Fruit fly (Drosophila melanogaster) whole organism, embryonic: ENCODE data around the gene CG7483.

Experiments
- Abd-B ChIP-seq: fragments of 200-800 bp; sonication (Bioruptor generic); optimal IDR thresholded peaks from 2 replicates; lab custom pipeline; 2018; ENCODE audit warnings: missing biosample characterization, mild to moderate bottlenecking, missing genetic modification characterization, moderate library complexity
- Aef1 ChIP-seq: fragments of 200-800 bp; sonication (Bioruptor generic); IDR thresholded peaks from 3 replicates; pipeline ENCODE4 v1.3.6; 2022; ENCODE audit warnings: missing biosample characterization, missing genetic modification characterization
- Atf3 ChIP-seq: fragments of 200-800 bp; sonication (Bioruptor generic); optimal IDR thresholded peaks from 3 replicates; lab custom pipeline; 2016; ENCODE audit warnings: missing biosample characterization, missing genetic modification characterization
- CG10979 ChIP-seq: fragments of 200-800 bp; sonication (Bioruptor generic); optimal IDR thresholded peaks from 2 replicates; lab custom pipeline; 2018; ENCODE audit warnings: missing biosample characterization, mild to moderate bottlenecking, missing genetic modification characterization, moderate library complexity
- CG11093 ChIP-seq: fragments of 200-800 bp; sonication (Bioruptor generic); IDR thresholded peaks from 3 replicates; pipeline ENCODE4 v1.3.6; 2022; ENCODE audit warnings: missing biosample characterization, missing genetic modification characterization
- CG11560 ChIP-seq: fragments of 200-800 bp; sonication (Bioruptor generic); IDR thresholded peaks from 3 replicates; pipeline ENCODE4 v1.3.6; 2022; ENCODE audit warnings: missing biosample characterization, missing genetic modification characterization
- CG13624 ChIP-seq: fragments of 200-800 bp; sonication (Bioruptor generic); optimal IDR thresholded peaks from 2 replicates; lab custom pipeline; 2016; ENCODE audit warnings: missing biosample characterization, missing genetic modification characterization
- CG13894 ChIP-seq: fragments of 200-800 bp; sonication (Bioruptor generic); optimal IDR thresholded peaks from 3 replicates; lab custom pipeline; 2018; ENCODE audit warnings: missing biosample characterization, mild to moderate bottlenecking, missing genetic modification characterization, moderate library complexity
- CG15514 ChIP-seq: fragments of 200-800 bp; sonication (Bioruptor generic); optimal IDR thresholded peaks from 3 replicates; lab custom pipeline; 2017; ENCODE audit warnings: missing biosample characterization, missing genetic modification characterization, mild to moderate bottlenecking, moderate library complexity, missing genetic modification reagents
- CG1647 ChIP-seq: fragments of 200-800 bp; sonication (Bioruptor generic); optimal IDR thresholded peaks from 3 replicates; lab custom pipeline; 2016; ENCODE audit warnings: missing biosample characterization, missing genetic modification characterization
- CG17612 ChIP-seq: fragments of 200-800 bp; sonication (Bioruptor generic); IDR thresholded peaks from 2 replicates; pipeline ENCODE4 v1.3.6; 2022; ENCODE audit warnings: missing biosample characterization, missing genetic modification characterization
- CG17829 ChIP-seq: fragments of 200-800 bp; optimal IDR thresholded peaks from 2 replicates; lab custom pipeline; 2019; ENCODE audit warnings: missing biosample characterization, mild to moderate bottlenecking, missing genetic modification characterization, moderate library complexity
- CG17912 ChIP-seq: fragments of 200-800 bp; sonication (Bioruptor generic); optimal IDR thresholded peaks from 2 replicates; lab custom pipeline; 2018; ENCODE audit warnings: missing biosample characterization, mild to moderate bottlenecking, missing genetic modification characterization
- CG18262 ChIP-seq: fragments of 200-800 bp; optimal IDR thresholded peaks from 3 replicates; lab custom pipeline; 2019; ENCODE audit warnings: missing biosample characterization, mild to moderate bottlenecking, missing genetic modification characterization, moderate library complexity
- CG30431 ChIP-seq: fragments of 200-800 bp; sonication (Bioruptor generic); optimal IDR thresholded peaks from 2 replicates; lab custom pipeline; 2017; ENCODE audit warnings: missing biosample characterization, missing genetic modification characterization
- CG31441 ChIP-seq: fragments of 200-800 bp; sonication (Bioruptor generic); IDR thresholded peaks from 2 replicates; pipeline ENCODE4 v1.3.6; 2022; ENCODE audit warnings: missing biosample characterization, missing genetic modification characterization
- CG3407 ChIP-seq: fragments of 200-800 bp; sonication (Bioruptor generic); optimal IDR thresholded peaks from 2 replicates; lab custom pipeline; 2018; ENCODE audit warnings: missing biosample characterization, mild to moderate bottlenecking, missing genetic modification characterization
- CG5180 ChIP-seq: fragments of 200-800 bp; sonication (Bioruptor generic); optimal IDR thresholded peaks from 3 replicates; lab custom pipeline; 2017; ENCODE audit warnings: missing biosample characterization, missing genetic modification characterization, mild to moderate bottlenecking, moderate library complexity, missing genetic modification reagents
- CG6689 ChIP-seq: fragments of 200-800 bp; sonication (Bioruptor generic); IDR thresholded peaks from 2 replicates; pipeline ENCODE4 v1.3.6; 2022; ENCODE audit warnings: missing biosample characterization, missing genetic modification characterization
- CG6854 ChIP-seq: fragments of 200-800 bp; sonication (Bioruptor generic); optimal IDR thresholded peaks from 3 replicates; lab custom pipeline; 2017; ENCODE audit warnings: missing biosample characterization, mild to moderate bottlenecking, missing genetic modification characterization
- CG7963 ChIP-seq: fragments of 200-800 bp; sonication (Bioruptor generic); IDR thresholded peaks from 3 replicates; pipeline ENCODE4 v1.3.6; 2022; ENCODE audit warnings: missing biosample characterization, missing genetic modification characterization; ENCODE audit not compliant: partially characterized antibody
- CG8290 ChIP-seq, 3 experiments: fragments of 200-800 bp; sonication (Bioruptor generic); optimal IDR thresholded peaks; 2 replicates each; lab custom pipeline; 2016 to 2019; ENCODE audit warnings: missing biosample characterization in 3 of 3, missing genetic modification characterization in 3 of 3, mild to moderate bottlenecking in 2 of 3, moderate library complexity in 1 of 3
- CG8924 ChIP-seq: fragments of 200-800 bp; optimal IDR thresholded peaks from 3 replicates; lab custom pipeline; 2019; ENCODE audit warnings: missing biosample characterization, mild to moderate bottlenecking, missing genetic modification characterization, moderate library complexity
- CG9727 ChIP-seq: fragments of 200-800 bp; sonication (Bioruptor generic); optimal IDR thresholded peaks from 3 replicates; lab custom pipeline; 2017; ENCODE audit warnings: missing biosample characterization, mild to moderate bottlenecking, missing genetic modification characterization
- CTCF ChIP-seq: fragments of 200-800 bp; sonication (Bioruptor generic); optimal IDR thresholded peaks from 2 replicates; lab custom pipeline; 2017; ENCODE audit warnings: missing biosample characterization, mild to moderate bottlenecking, missing genetic modification characterization, moderate library complexity
- Dfd ChIP-seq, 2 experiments: fragments of >200 bp; optimal IDR thresholded peaks; 2 replicates each; lab custom pipeline; 2017; ENCODE audit warnings: missing biosample characterization in 2 of 2, missing genetic modification characterization in 2 of 2
- E2f1 ChIP-seq: fragments of 200-800 bp; sonication (Bioruptor generic); IDR thresholded peaks from 2 replicates; pipeline ENCODE4 v1.3.6; 2022; ENCODE audit warnings: missing biosample characterization, missing genetic modification characterization
- HHEX ChIP-seq: fragments of 200-800 bp; sonication (Bioruptor generic); optimal IDR thresholded peaks from 3 replicates; lab custom pipeline; 2017; ENCODE audit warnings: missing biosample characterization, mild to moderate bottlenecking, missing genetic modification characterization, missing genetic modification reagents
- HLH54F ChIP-seq: fragments of 200-800 bp; sonication (Bioruptor generic); optimal IDR thresholded peaks from 3 replicates; lab custom pipeline; 2016; ENCODE audit warnings: missing biosample characterization, missing genetic modification characterization
- Hr39 ChIP-seq: fragments of >200 bp; optimal IDR thresholded peaks from 2 replicates; lab custom pipeline; 2017
- Kr ChIP-seq: fragments of 200-800 bp; sonication (Bioruptor generic); optimal IDR thresholded peaks from 2 replicates; lab custom pipeline; 2017; ENCODE audit warnings: missing biosample characterization, mild to moderate bottlenecking, missing genetic modification characterization
- MBD-R2 ChIP-seq: fragments of 200-800 bp; sonication (Bioruptor generic); IDR thresholded peaks from 2 replicates; pipeline ENCODE4 v1.3.6; 2022; ENCODE audit warnings: missing biosample characterization, missing genetic modification characterization
- Max ChIP-seq: fragments of 200-800 bp; sonication (Bioruptor generic); optimal IDR thresholded peaks from 2 replicates; lab custom pipeline; 2016; ENCODE audit warnings: missing biosample characterization, mild to moderate bottlenecking, missing genetic modification characterization
- NC2α ChIP-seq: fragments of 200-800 bp; sonication (Bioruptor generic); optimal IDR thresholded peaks from 2 replicates; lab custom pipeline; 2016; ENCODE audit warnings: missing biosample characterization, missing genetic modification characterization
- Side ChIP-seq: fragments of 200-800 bp; sonication (Bioruptor generic); optimal IDR thresholded peaks from 2 replicates; lab custom pipeline; 2016; ENCODE audit warnings: missing biosample characterization, missing genetic modification characterization
- Tbp ChIP-seq: fragments of >200 bp; optimal IDR thresholded peaks from 2 replicates; lab custom pipeline; 2018; ENCODE audit warnings: missing biosample characterization, missing genetic modification characterization
- exex ChIP-seq: fragments of 200-800 bp; sonication (Bioruptor generic); optimal IDR thresholded peaks from 4 replicates; lab custom pipeline; 2018; ENCODE audit warnings: missing biosample characterization, mild to moderate bottlenecking, missing genetic modification characterization, moderate library complexity
- fd3F ChIP-seq: fragments of 200-800 bp; sonication (Bioruptor generic); optimal IDR thresholded peaks from 2 replicates; lab custom pipeline; 2018; ENCODE audit warnings: missing biosample characterization, mild to moderate bottlenecking, missing genetic modification characterization, moderate library complexity
- grn ChIP-seq: fragments of 200-800 bp; sonication (Bioruptor generic); optimal IDR thresholded peaks from 3 replicates; lab custom pipeline; 2017; ENCODE audit warnings: missing biosample characterization, missing genetic modification characterization
- gsb ChIP-seq: fragments of 200-800 bp; sonication (Bioruptor generic); IDR thresholded peaks from 2 replicates; pipeline ENCODE4 v1.3.6; 2022; ENCODE audit warnings: missing biosample characterization, missing genetic modification characterization
- hb ChIP-seq: fragments of 200-800 bp; sonication (Bioruptor generic); IDR thresholded peaks from 3 replicates; pipeline ENCODE4 v1.3.6; 2022; ENCODE audit warnings: missing biosample characterization, missing genetic modification characterization; ENCODE audit not compliant: partially characterized antibody
- hkb ChIP-seq, 2 experiments: fragments of 200-800 bp in 1 of 2; fragments of >200 bp in 1 of 2; sonication (Bioruptor generic) in 1 of 2; IDR thresholded peaks in 1 of 2; optimal IDR thresholded peaks in 1 of 2; 2 replicates each; pipeline versions ENCODE4 v1.3.6 to Lab custom; 2017 to 2022; ENCODE audit warnings: missing biosample characterization in 1 of 2, missing genetic modification characterization in 1 of 2
- ind ChIP-seq: fragments of 200-800 bp; sonication (Bioruptor generic); optimal IDR thresholded peaks from 3 replicates; lab custom pipeline; 2016; ENCODE audit warnings: missing biosample characterization, missing genetic modification characterization
- ken ChIP-seq: fragments of 200-800 bp; sonication (Bioruptor generic); IDR thresholded peaks from 3 replicates; pipeline ENCODE4 v1.3.6; 2022; ENCODE audit warnings: missing biosample characterization, missing genetic modification characterization
- lola ChIP-seq, 3 experiments: fragments of >200 bp in 2 of 3; fragments of 200-800 bp in 1 of 3; sonication (Bioruptor generic) in 1 of 3; optimal IDR thresholded peaks; 2 replicates each; lab custom pipeline; 2017 to 2019; ENCODE audit warnings: missing biosample characterization in 3 of 3, missing genetic modification characterization in 3 of 3, mild to moderate bottlenecking in 1 of 3, moderate library complexity in 1 of 3
- nau ChIP-seq: fragments of 200-800 bp; sonication (Bioruptor generic); optimal IDR thresholded peaks from 3 replicates; lab custom pipeline; 2017; ENCODE audit warnings: missing biosample characterization, mild to moderate bottlenecking, missing genetic modification characterization, missing genetic modification reagents
- odd ChIP-seq: fragments of 200-800 bp; sonication (Bioruptor generic); optimal IDR thresholded peaks from 2 replicates; lab custom pipeline; 2017; ENCODE audit warnings: missing biosample characterization, mild to moderate bottlenecking, missing genetic modification characterization
- pho ChIP-seq: fragments of 200-800 bp; sonication (Bioruptor generic); optimal IDR thresholded peaks from 2 replicates; lab custom pipeline; 2016; ENCODE audit warnings: missing biosample characterization, missing genetic modification characterization
- row ChIP-seq: fragments of 200-800 bp; sonication (Bioruptor generic); IDR thresholded peaks from 3 replicates; pipeline ENCODE4 v1.3.6; 2022; ENCODE audit warnings: missing biosample characterization, missing genetic modification characterization
- trem ChIP-seq: fragments of 200-800 bp; optimal IDR thresholded peaks from 3 replicates; lab custom pipeline; 2019; ENCODE audit warnings: missing biosample characterization, mild to moderate bottlenecking, missing genetic modification characterization, moderate library complexity
- unpg ChIP-seq: fragments of 200-800 bp; sonication (Bioruptor generic); optimal IDR thresholded peaks from 3 replicates; lab custom pipeline; 2018; ENCODE audit warnings: missing biosample characterization, mild to moderate bottlenecking, missing genetic modification characterization, moderate library complexity

CG7483 gene

dm6 chr3R:8336012-8336567 is 23.1 kb downstream of the CG7483 start (continued):
- no peak for TF ChIP-seq unpg (GFP tag; lab: Kevin White, UChicago)
- peak; percentile 51 for TF ChIP-seq CG18262 (tag; lab: Kevin White, UChicago)
- TF ChIP-seq Abd-B (GFP tag; lab: Kevin White, UChicago) = no peak
- peak; percentile 7 for TF ChIP-seq trem (tag; lab: Kevin White, UChicago)
- no peak for TF ChIP-seq hkb (optimal IDR thresholded peaks at IDR 0.05; lab: Kevin White, UChicago)
- TF ChIP-seq hkb (GFP tag; IDR thresholded peaks at IDR 0.05; lab: Robert Waterston, UW) = no peak
- no peak for TF ChIP-seq Dfd (GFP tag; optimal IDR thresholded peaks at IDR 0.05; lab: Kevin White, UChicago)
- TF ChIP-seq Max = no peak
- no peak for TF ChIP-seq odd
- no peak for TF ChIP-seq CG17912
- TF ChIP-seq CG13624 (GFP tag; lab: Kevin White, UChicago) = no peak
- peak; percentile 30; the same call in 1 of the 3 replicates for TF ChIP-seq row (GFP tag; lab: Robert Waterston, UW)
- TF ChIP-seq ind = no peak
- TF ChIP-seq CTCF (GFP tag; lab: Kevin White, UChicago) = no peak
- no peak for TF ChIP-seq CG15514 (GFP tag; lab: Kevin White, UChicago)
- 0 out of 2 replicates have a peak, but pooled peaks have one; percentile 26 for TF ChIP-seq CG31441 (GFP tag; lab: Robert Waterston, UW)
- TF ChIP-seq Side = no peak
- TF ChIP-seq pho (GFP tag; lab: Kevin White, UChicago) = no peak
- TF ChIP-seq CG3407 (GFP tag; lab: Kevin White, UChicago) = no peak
- no peak for TF ChIP-seq CG6689 (GFP tag; lab: Robert Waterston, UW)
- no peak for TF ChIP-seq CG11560 (tag; lab: Robert Waterston, UW)
- no peak for TF ChIP-seq CG1647 (GFP tag; lab: Kevin White, UChicago)
- TF ChIP-seq hb = no peak
- peak; percentile 48 for TF ChIP-seq CG17829 (tag; lab: Kevin White, UChicago)
- TF ChIP-seq HHEX (GFP tag; lab: Kevin White, UChicago) = no peak
- TF ChIP-seq CG13894 (tag; lab: Kevin White, UChicago) = no peak
- no peak for TF ChIP-seq CG8290 (GFP tag; optimal IDR thresholded peaks at IDR 0.05; lab: Kevin White, UChicago)
- TF ChIP-seq CG8290 (tag; optimal IDR thresholded peaks at IDR 0.05; lab: Kevin White, UChicago) = no peak
- TF ChIP-seq HLH54F (GFP tag; lab: Kevin White, UChicago) = no peak
- no peak for TF ChIP-seq CG11093 (GFP tag; lab: Robert Waterston, UW)
- TF ChIP-seq Hr39 (lab: Kevin White, UChicago) = no peak
- TF ChIP-seq Aef1 (GFP tag; lab: Robert Waterston, UW) = no peak
- no peak for TF ChIP-seq fd3F
- peak; percentile 44 for TF ChIP-seq CG10979 (tag; lab: Kevin White, UChicago)
- no peak for TF ChIP-seq Atf3
- TF ChIP-seq CG7963 = no peak
- peak; percentile 23 for TF ChIP-seq CG8924
- TF ChIP-seq ken = no peak
- no peak for TF ChIP-seq CG5180 (GFP tag; lab: Kevin White, UChicago)
- no peak for TF ChIP-seq gsb (GFP tag; lab: Robert Waterston, UW)
- TF ChIP-seq CG30431 (GFP tag; lab: Kevin White, UChicago) = no peak
- no peak for TF ChIP-seq CG17612 (GFP tag; lab: Robert Waterston, UW)
- TF ChIP-seq NC2α (GFP tag; lab: Kevin White, UChicago) = no peak
- peak in 1 of 3 experiments; percentile 61 for TF ChIP-seq lola (GFP tag; optimal IDR thresholded peaks at IDR 0.05; lab: Kevin White, UChicago)
- TF ChIP-seq nau (GFP tag; lab: Kevin White, UChicago) = no peak
- no peak for TF ChIP-seq Tbp (GFP tag; lab: Kevin White, UChicago)
- TF ChIP-seq CG6854 (GFP tag; lab: Kevin White, UChicago) = no peak
- no peak for TF ChIP-seq grn
- TF ChIP-seq MBD-R2 = no peak
- peak; percentile 62 for TF ChIP-seq CG9727
- peak; percentile 39 for TF ChIP-seq Kr (GFP tag; lab: Kevin White, UChicago)
- no peak for TF ChIP-seq E2f1 (GFP tag; lab: Robert Waterston, UW)
- no peak for TF ChIP-seq exex (tag; lab: Kevin White, UChicago)
